Worm (Caenorhabditis elegans) whole organism, L2 larva: Measurements from ENCODE around the gene sto-5.

Experiments used
- C34F6.9 ChIP-seq: fragments of 150-350 bp; optimal IDR thresholded peaks from 2 replicates; lab custom pipeline; 2014; ENCODE audit warnings: missing biosample characterization, missing genetic modification characterization
- F13H6.1 ChIP-seq: sonication (generic microtip); optimal IDR thresholded peaks from 2 replicates; lab custom pipeline; 2016; ENCODE audit warnings: missing genetic modification characterization, missing compliant biosample characterization
- R02D3.7 ChIP-seq: fragments of 150-350 bp; optimal IDR thresholded peaks from 2 replicates; lab custom pipeline; 2014; ENCODE audit warnings: missing biosample characterization, missing genetic modification characterization
- Y55F3AM.14 ChIP-seq: fragments of 200-800 bp; sonication (Bioruptor generic); optimal IDR thresholded peaks from 2 replicates; lab custom pipeline; 2018; ENCODE audit warnings: mild to moderate bottlenecking, missing genetic modification characterization, missing compliant biosample characterization
- ZK546.5 ChIP-seq: sonication (generic microtip); optimal IDR thresholded peaks from 2 replicates; lab custom pipeline; 2017; ENCODE audit warnings: missing biosample characterization, missing genetic modification characterization
- alr-1 ChIP-seq: fragments of 150-350 bp; optimal IDR thresholded peaks from 2 replicates; lab custom pipeline; 2014; ENCODE audit warnings: missing biosample characterization, missing genetic modification characterization
- aly-2 ChIP-seq: fragments of 150-350 bp; optimal IDR thresholded peaks from 2 replicates; lab custom pipeline; 2014; ENCODE audit warnings: missing biosample characterization, missing genetic modification characterization
- ama-1 ChIP-seq: fragments of 150-350 bp; optimal IDR thresholded peaks from 2 replicates; lab custom pipeline; 2018; ENCODE audit warnings: inconsistent platforms
- blmp-1 ChIP-seq: sonication (generic microtip); optimal IDR thresholded peaks from 2 replicates; lab custom pipeline; 2017; ENCODE audit warnings: missing genetic modification characterization, mild to moderate bottlenecking, missing compliant biosample characterization, antibody characterized with exemption, moderate library complexity; ENCODE audit not compliant: insufficient read depth
- ceh-16 ChIP-seq: fragments of 150-350 bp; optimal IDR thresholded peaks from 2 replicates; lab custom pipeline; 2014; ENCODE audit warnings: missing biosample characterization, missing genetic modification characterization
- ceh-82 ChIP-seq: fragments of 150-350 bp; optimal IDR thresholded peaks from 2 replicates; lab custom pipeline; 2014; ENCODE audit warnings: missing biosample characterization, missing genetic modification characterization
- crh-2 ChIP-seq: sonication (generic microtip); optimal IDR thresholded peaks from 2 replicates; lab custom pipeline; 2017; ENCODE audit warnings: missing biosample characterization, missing genetic modification characterization
- dmd-4 ChIP-seq: sonication (generic microtip); optimal IDR thresholded peaks from 2 replicates; lab custom pipeline; 2017; ENCODE audit warnings: missing biosample characterization, missing genetic modification characterization
- egl-27 ChIP-seq: sonication (generic microtip); optimal IDR thresholded peaks from 3 replicates; lab custom pipeline; 2017; ENCODE audit warnings: missing biosample characterization, missing genetic modification reagents, missing genetic modification characterization
- elt-1 ChIP-seq: fragments of 150-350 bp; optimal IDR thresholded peaks from 2 replicates; lab custom pipeline; 2014; ENCODE audit warnings: missing biosample characterization, missing genetic modification characterization
- elt-3 ChIP-seq: sonication (generic microtip); optimal IDR thresholded peaks from 2 replicates; lab custom pipeline; 2017; ENCODE audit warnings: missing biosample characterization, missing genetic modification characterization
- fos-1 ChIP-seq: fragments of 150-350 bp; optimal IDR thresholded peaks from 2 replicates; lab custom pipeline; 2014; ENCODE audit warnings: missing biosample characterization, missing genetic modification characterization
- gmeb-1 ChIP-seq: fragments of 150-350 bp; optimal IDR thresholded peaks from 2 replicates; lab custom pipeline; 2014; ENCODE audit warnings: missing biosample characterization, missing genetic modification characterization
- lin-11 ChIP-seq: fragments of 150-350 bp; sonication (generic microtip); optimal IDR thresholded peaks from 2 replicates; lab custom pipeline; 2014; ENCODE audit warnings: missing biosample characterization, missing genetic modification characterization, inconsistent platforms, mixed read lengths
- lin-13 ChIP-seq: fragments of 150-350 bp; optimal IDR thresholded peaks from 2 replicates; lab custom pipeline; 2014; ENCODE audit warnings: missing biosample characterization, missing genetic modification reagents, missing genetic modification characterization
- lin-39 ChIP-seq: fragments of 150-350 bp; optimal IDR thresholded peaks from 2 replicates; lab custom pipeline; 2014; ENCODE audit warnings: missing biosample characterization, missing genetic modification reagents, missing genetic modification characterization
- lsy-2 ChIP-seq, 2 experiments: fragments of 150-350 bp in 1 of 2; sonication (generic microtip) in 1 of 2; optimal IDR thresholded peaks; 2 replicates each; lab custom pipeline; 2014 to 2017; ENCODE audit warnings: missing biosample characterization in 2 of 2, missing genetic modification characterization in 2 of 2
- mab-5 ChIP-seq: fragments of 150-350 bp; optimal IDR thresholded peaks from 2 replicates; lab custom pipeline; 2014; ENCODE audit warnings: missing biosample characterization, missing genetic modification characterization
- mbf-1 ChIP-seq: sonication (generic microtip); optimal IDR thresholded peaks from 2 replicates; lab custom pipeline; 2017; ENCODE audit warnings: missing biosample characterization, missing genetic modification characterization
- mdl-1 ChIP-seq, 2 experiments: fragments of 150-350 bp in 1 of 2; sonication (generic microtip) in 1 of 2; optimal IDR thresholded peaks; 2 replicates each; lab custom pipeline; 2017; ENCODE audit warnings: missing biosample characterization in 2 of 2, missing genetic modification characterization in 2 of 2
- nhr-10 ChIP-seq: sonication (generic microtip); optimal IDR thresholded peaks from 2 replicates; lab custom pipeline; 2017; ENCODE audit warnings: missing biosample characterization, missing genetic modification characterization
- nhr-11 ChIP-seq: fragments of 150-350 bp; optimal IDR thresholded peaks from 2 replicates; lab custom pipeline; 2014; ENCODE audit warnings: missing biosample characterization, missing genetic modification characterization
- nhr-12 ChIP-seq: fragments of 150-350 bp; optimal IDR thresholded peaks from 2 replicates; lab custom pipeline; 2014; ENCODE audit warnings: missing biosample characterization, missing genetic modification characterization
- nhr-129 ChIP-seq: fragments of 150-350 bp; optimal IDR thresholded peaks from 2 replicates; lab custom pipeline; 2014; ENCODE audit warnings: missing biosample characterization, missing genetic modification characterization
- nhr-21 ChIP-seq: fragments of 150-350 bp; optimal IDR thresholded peaks from 2 replicates; lab custom pipeline; 2014; ENCODE audit warnings: missing biosample characterization, missing genetic modification characterization
- nhr-23 ChIP-seq: fragments of 150-350 bp; optimal IDR thresholded peaks from 2 replicates; lab custom pipeline; 2014; ENCODE audit warnings: missing biosample characterization, missing genetic modification reagents, missing genetic modification characterization
- nhr-237 ChIP-seq: fragments of 150-350 bp; optimal IDR thresholded peaks from 2 replicates; lab custom pipeline; 2014; ENCODE audit warnings: missing biosample characterization, missing genetic modification characterization
- nhr-25 ChIP-seq: fragments of 150-350 bp; sonication (generic microtip); optimal IDR thresholded peaks from 3 replicates; lab custom pipeline; 2014; ENCODE audit warnings: missing biosample characterization, missing genetic modification characterization
- nhr-6 ChIP-seq: fragments of 150-350 bp; optimal IDR thresholded peaks from 2 replicates; lab custom pipeline; 2014; ENCODE audit warnings: missing biosample characterization, missing genetic modification characterization
- nhr-77 ChIP-seq: fragments of 150-350 bp; optimal IDR thresholded peaks from 2 replicates; lab custom pipeline; 2014; ENCODE audit warnings: missing biosample characterization, missing genetic modification characterization
- peb-1 ChIP-seq: fragments of 150-350 bp; optimal IDR thresholded peaks from 2 replicates; lab custom pipeline; 2014; ENCODE audit warnings: missing biosample characterization, missing genetic modification characterization
- sem-4 ChIP-seq: fragments of 150-350 bp; optimal IDR thresholded peaks from 2 replicates; lab custom pipeline; 2014; ENCODE audit warnings: missing biosample characterization, missing genetic modification reagents, missing genetic modification characterization
- skn-1 ChIP-seq: sonication (generic microtip); optimal IDR thresholded peaks from 2 replicates; lab custom pipeline; 2017; ENCODE audit warnings: missing biosample characterization, missing genetic modification characterization
- sma-3 ChIP-seq: sonication (generic microtip); optimal IDR thresholded peaks from 2 replicates; lab custom pipeline; 2016; ENCODE audit warnings: missing genetic modification reagents, missing genetic modification characterization, missing compliant biosample characterization
- sma-9 ChIP-seq, 2 experiments: fragments of 150-350 bp in 1 of 2; sonication (generic microtip) in 1 of 2; optimal IDR thresholded peaks; 2 replicates each; lab custom pipeline; 2014 to 2016; ENCODE audit warnings: missing genetic modification characterization in 2 of 2, mild to moderate bottlenecking in 1 of 2, missing biosample characterization in 1 of 2, missing compliant biosample characterization in 1 of 2, missing genetic modification reagents in 1 of 2, moderate library complexity in 1 of 2
- snpc-4 ChIP-seq: fragments of 150-350 bp; optimal IDR thresholded peaks from 2 replicates; lab custom pipeline; 2014; ENCODE audit warnings: missing biosample characterization, missing genetic modification characterization
- unc-39 ChIP-seq: fragments of 150-350 bp; optimal IDR thresholded peaks from 2 replicates; lab custom pipeline; 2014; ENCODE audit warnings: missing biosample characterization, missing genetic modification characterization
- unc-55 ChIP-seq: fragments of 150-350 bp; sonication (generic microtip); optimal IDR thresholded peaks from 3 replicates; lab custom pipeline; 2014; ENCODE audit warnings: missing biosample characterization, missing genetic modification reagents, missing genetic modification characterization
- unc-62 ChIP-seq: fragments of 150-350 bp; optimal IDR thresholded peaks from 2 replicates; lab custom pipeline; 2014; ENCODE audit warnings: missing biosample characterization, missing genetic modification reagents, missing genetic modification characterization
- zag-1 ChIP-seq: fragments of 150-350 bp; optimal IDR thresholded peaks from 2 replicates; lab custom pipeline; 2014; ENCODE audit warnings: missing biosample characterization, missing genetic modification characterization
- ztf-1 ChIP-seq: fragments of 200-800 bp; sonication (Bioruptor generic); conservative IDR thresholded peaks from 2 replicates; pipeline ENCODE4 v1.3.6; 2022; ENCODE audit warnings: missing genetic modification characterization, missing compliant biosample characterization
- ztf-11 ChIP-seq: sonication (generic microtip); optimal IDR thresholded peaks from 2 replicates; lab custom pipeline; 2017; ENCODE audit warnings: missing biosample characterization, missing genetic modification characterization
- ztf-4 ChIP-seq: fragments of 150-350 bp; optimal IDR thresholded peaks from 2 replicates; lab custom pipeline; 2014; ENCODE audit warnings: missing biosample characterization, missing genetic modification characterization

The sto-5 gene

ce11 chrX:16825358-16825757, at the start of gene sto-5:
sto-5 (minus strand) TSS chrX:16825458.
- TF ChIP-seq unc-62 (GFP tag; lab: Kevin White, UChicago) (no peak), nhr-23 (tag; lab: Kevin White, UChicago) (no peak), ceh-82 (tag; lab: Kevin White, UChicago) (no peak), elt-3 (tag; lab: Kevin White, UChicago) (no peak), elt-1 (tag; lab: Kevin White, UChicago) (no peak), Y55F3AM.14 (no peak), skn-1 (tag; lab: Kevin White, UChicago) (no peak)

ce11 chrX:16872446-16872962, 47.2 kb upstream of the sto-5 start, which contains the start of gene T20F7.1:
T20F7.1 (plus strand) TSS chrX:16872912.
- TF ChIP-seq F13H6.1 (tag; lab: Kevin White, UChicago) (peak; percentile 83), egl-27 (tag; lab: Kevin White, UChicago) (peak; percentile 3), snpc-4 (tag; lab: Kevin White, UChicago) (peak; percentile 64), unc-39 (tag; lab: Kevin White, UChicago) (no peak), Y55F3AM.14 (no peak), ztf-4 (tag; lab: Kevin White, UChicago) (peak; percentile 9), nhr-12 (tag; lab: Kevin White, UChicago) (no peak), ceh-82 (tag; lab: Kevin White, UChicago) (no peak), mdl-1 (tag; optimal IDR thresholded peaks at IDR 0.05; lab: Kevin White, UChicago) (peak in 1 of 2 experiments; percentile 7), lin-11 (tag; lab: Kevin White, UChicago) (peak; percentile 51), unc-62 (GFP tag; lab: Kevin White, UChicago) (no peak), C34F6.9 (tag; lab: Kevin White, UChicago) (peak; percentile 72), mab-5 (tag; lab: Kevin White, UChicago) (no peak), nhr-6 (tag; lab: Kevin White, UChicago) (peak; percentile 4), sem-4 (tag; lab: Kevin White, UChicago) (no peak), nhr-10 (tag; lab: Kevin White, UChicago) (no peak), nhr-25 (tag; lab: Kevin White, UChicago) (no peak), blmp-1 (peak; percentile 12), peb-1 (no peak), ztf-11 (tag; lab: Kevin White, UChicago) (no peak), skn-1 (tag; lab: Kevin White, UChicago) (no peak), alr-1 (no peak), ceh-16 (no peak), sma-3 (GFP tag; lab: Kevin White, UChicago) (peak; percentile 56), dmd-4 (no peak), nhr-77 (no peak), fos-1 (tag; lab: Kevin White, UChicago) (peak; percentile 74), zag-1 (tag; lab: Kevin White, UChicago) (no peak), ZK546.5 (tag; lab: Kevin White, UChicago) (no peak), nhr-237 (tag; lab: Kevin White, UChicago) (no peak), nhr-23 (tag; lab: Kevin White, UChicago) (no peak), nhr-11 (tag; lab: Kevin White, UChicago) (no peak), lsy-2 (tag; optimal IDR thresholded peaks at IDR 0.05; lab: Kevin White, UChicago) (peak; percentile 17 to 78), R02D3.7 (no peak), unc-55 (GFP tag; lab: Kevin White, UChicago) (peak; percentile 69), lin-13 (GFP tag; lab: Kevin White, UChicago) (no peak), nhr-129 (peak; percentile 90), elt-3 (tag; lab: Kevin White, UChicago) (no peak), sma-9 (GFP tag; optimal IDR thresholded peaks at IDR 0.05; lab: Kevin White, UChicago) (peak; percentile 81), sma-9 (tag; optimal IDR thresholded peaks at IDR 0.05; lab: Kevin White, UChicago) (no peak), mbf-1 (tag; lab: Kevin White, UChicago) (no peak), aly-2 (no peak), nhr-21 (tag; lab: Kevin White, UChicago) (peak; percentile 55), elt-1 (tag; lab: Kevin White, UChicago) (no peak), crh-2 (tag; lab: Kevin White, UChicago) (peak; percentile 54), gmeb-1 (tag; lab: Kevin White, UChicago) (peak; percentile 63), ztf-1 (no peak), lin-39 (no peak), ama-1 (lab: Kevin White, UChicago) (no peak)
